Worm (Caenorhabditis elegans) whole organism, L4 larva: ENCODE data around the gene miro-1.

ENCODE experiments used
- arid-1 ChIP-seq: fragments of 200-800 bp; sonication (Bioruptor generic); conservative IDR thresholded peaks from 2 replicates; pipeline ENCODE4 v1.3.6; 2022; ENCODE audit warnings: missing genetic modification reagents, missing genetic modification characterization, missing compliant biosample characterization
- dpl-1 ChIP-seq: fragments of 150-350 bp; optimal IDR thresholded peaks from 2 replicates; lab custom pipeline; 2014; ENCODE audit warnings: missing biosample characterization, missing genetic modification reagents, missing genetic modification characterization
- jun-1 ChIP-seq: fragments of 150-350 bp; optimal IDR thresholded peaks from 2 replicates; lab custom pipeline; 2014; ENCODE audit warnings: missing biosample characterization, missing genetic modification reagents, missing genetic modification characterization
- lin-1 ChIP-seq: fragments of 200-800 bp; sonication (Bioruptor generic); IDR thresholded peaks from 2 replicates; pipeline ENCODE4 v1.3.6; 2022; ENCODE audit warnings: missing genetic modification reagents, missing genetic modification characterization, missing compliant biosample characterization
- lin-15B ChIP-seq: fragments of 150-350 bp; sonication (generic microtip); optimal IDR thresholded peaks from 3 replicates; lab custom pipeline; 2014; ENCODE audit warnings: missing biosample characterization, missing genetic modification characterization
- mep-1 ChIP-seq: fragments of 150-350 bp; sonication (generic microtip); optimal IDR thresholded peaks from 3 replicates; lab custom pipeline; 2014; ENCODE audit warnings: missing biosample characterization, missing genetic modification characterization
- mes-2 ChIP-seq: sonication (generic microtip); optimal IDR thresholded peaks from 2 replicates; lab custom pipeline; 2016; ENCODE audit warnings: missing genotype, mild to moderate bottlenecking, missing genetic modification characterization, missing compliant biosample characterization; ENCODE audit not compliant: poor library complexity, severe bottlenecking
- mxl-3 ChIP-seq: fragments of 200-800 bp; sonication (Bioruptor generic); optimal IDR thresholded peaks from 2 replicates; lab custom pipeline; 2018; ENCODE audit warnings: mild to moderate bottlenecking, missing genetic modification characterization, missing compliant biosample characterization
- nhr-11 ChIP-seq: fragments of 150-350 bp; optimal IDR thresholded peaks from 2 replicates; lab custom pipeline; 2014; ENCODE audit warnings: missing biosample characterization, missing genetic modification characterization
- nhr-25 ChIP-seq: sonication (generic microtip); optimal IDR thresholded peaks from 2 replicates; lab custom pipeline; 2017; ENCODE audit warnings: missing genetic modification characterization, mild to moderate bottlenecking, missing compliant biosample characterization, antibody characterized with exemption, moderate library complexity, borderline replicate concordance; ENCODE audit not compliant: insufficient read depth
- nhr-6 ChIP-seq: fragments of 150-350 bp; optimal IDR thresholded peaks from 2 replicates; lab custom pipeline; 2014; ENCODE audit warnings: missing biosample characterization, missing genetic modification characterization
- snpc-1.2 ChIP-seq: fragments of 200-800 bp; sonication (Bioruptor generic); IDR thresholded peaks from 2 replicates; pipeline ENCODE4 v1.3.6; 2022; ENCODE audit warnings: missing genetic modification reagents, missing genetic modification characterization, missing compliant biosample characterization
- zag-1 ChIP-seq: fragments of 150-350 bp; optimal IDR thresholded peaks from 2 replicates; lab custom pipeline; 2014; ENCODE audit warnings: missing biosample characterization, missing genetic modification characterization
- ztf-11 ChIP-seq: fragments of 150-350 bp; optimal IDR thresholded peaks from 2 replicates; lab custom pipeline; 2014; ENCODE audit warnings: missing biosample characterization, missing genetic modification characterization

- TF ChIP-seq lin-1 (GFP tag; lab: Robert Waterston, UW) (peak; percentile 61), arid-1 (GFP tag; lab: Robert Waterston, UW) (peak; percentile 43; the same call in 1 of the 2 replicates), snpc-1.2 (GFP tag; lab: Robert Waterston, UW) (no peak), lin-15B (tag; lab: Kevin White, UChicago) (no peak), zag-1 (tag; lab: Kevin White, UChicago) (no peak), mxl-3 (GFP tag; lab: Kevin White, UChicago) (peak; percentile 90), mes-2 (peak; percentile 77), nhr-25 (tag; lab: Kevin White, UChicago) (peak; percentile 42), ztf-11 (tag; lab: Kevin White, UChicago) (no peak), nhr-11 (tag; lab: Kevin White, UChicago) (peak; percentile 62), nhr-6 (tag; lab: Kevin White, UChicago) (peak; percentile 50), dpl-1 (GFP tag; lab: Kevin White, UChicago) (peak; percentile 22), mep-1 (tag; lab: Kevin White, UChicago) (peak; percentile 86), jun-1 (tag; lab: Kevin White, UChicago) (no peak)
Observed at ce11 chrIV:4705182-4705581, 10.4 kb downstream of the miro-1 start.
